Worm (Caenorhabditis elegans): ENCODE measurements around the gene ceh-1.

DNA sequence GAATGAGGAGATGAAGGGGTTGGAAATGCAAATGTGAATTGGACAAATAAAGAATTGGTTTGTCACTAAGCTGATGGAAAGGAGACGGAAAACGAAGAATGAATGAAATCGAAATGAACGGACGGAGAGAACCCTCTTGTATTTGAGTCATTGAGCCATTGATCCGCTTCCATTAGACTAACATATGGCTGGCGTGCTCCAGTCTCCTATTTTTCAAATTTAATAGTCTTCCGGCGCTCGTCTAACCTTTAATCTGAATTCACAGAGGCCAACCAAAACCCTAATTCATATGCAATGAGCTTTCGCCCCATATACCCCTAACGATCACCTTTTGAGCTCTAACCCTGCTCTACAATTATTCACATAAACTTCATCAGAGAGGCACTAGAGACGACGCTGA is 31.9 kb downstream of the ceh-1 start, which contains the start of gene C46C11.3:
- TF ChIP-seq dpl-1 (GFP tag; optimal IDR thresholded peaks at IDR 0.05), result no peak
- TF ChIP-seq ztf-11 (tag; optimal IDR thresholded peaks at IDR 0.05), result no peak

Data from whole organism, L1 larva.